Fruit fly (Drosophila melanogaster) whole organism, embryonic: ENCODE measurements around the gene CG17028.

Experiments used
- CG10565 ChIP-seq: fragments of 200-800 bp; sonication (Bioruptor generic); optimal IDR thresholded peaks from 3 replicates; lab custom pipeline; 2016; ENCODE audit warnings: missing biosample characterization, mild to moderate bottlenecking, missing genetic modification characterization
- CG17829 ChIP-seq: fragments of 200-800 bp; optimal IDR thresholded peaks from 2 replicates; lab custom pipeline; 2019; ENCODE audit warnings: missing biosample characterization, mild to moderate bottlenecking, missing genetic modification characterization, moderate library complexity
- CG2129 ChIP-seq: fragments of 200-800 bp; sonication (Bioruptor generic); IDR thresholded peaks from 2 replicates; pipeline ENCODE4 v1.3.6; 2022; ENCODE audit warnings: missing biosample characterization, missing genetic modification characterization; ENCODE audit not compliant: partially characterized antibody
- CG4282 ChIP-seq: fragments of 200-800 bp; sonication (Bioruptor generic); optimal IDR thresholded peaks from 2 replicates; lab custom pipeline; 2016; ENCODE audit warnings: missing biosample characterization, missing genetic modification characterization
- CG6175 ChIP-seq: fragments of 200-800 bp; sonication (Bioruptor generic); IDR thresholded peaks from 3 replicates; pipeline ENCODE4 v1.3.6; 2022; ENCODE audit warnings: missing biosample characterization, missing genetic modification characterization
- Dref ChIP-seq: fragments of 200-800 bp; sonication (Bioruptor generic); IDR thresholded peaks from 2 replicates; pipeline ENCODE4 v1.3.6; 2022; ENCODE audit warnings: missing biosample characterization, missing genetic modification characterization
- H2.0 ChIP-seq: fragments of 200-800 bp; sonication (Bioruptor generic); IDR thresholded peaks from 2 replicates; pipeline ENCODE4 v1.3.6; 2022; ENCODE audit warnings: missing biosample characterization, missing genetic modification characterization
- esg ChIP-seq: fragments of 200-800 bp; sonication (Bioruptor generic); conservative IDR thresholded peaks from 2 replicates; pipeline ENCODE4 v1.3.6; 2022; ENCODE audit warnings: missing biosample characterization, missing genetic modification characterization
- ttk ChIP-seq: fragments of 200-800 bp; sonication (Bioruptor generic); IDR thresholded peaks from 2 replicates; pipeline ENCODE4 v2.1.2; 2022; ENCODE audit warnings: missing biosample characterization, missing genetic modification characterization
- tup ChIP-seq: fragments of 200-800 bp; sonication (Bioruptor generic); optimal IDR thresholded peaks from 2 replicates; lab custom pipeline; 2016; ENCODE audit warnings: missing biosample characterization, mild to moderate bottlenecking, missing genetic modification characterization, moderate library complexity

- TF ChIP-seq H2.0 (GFP tag; lab: Robert Waterston, UW) (no peak), CG4282 (no peak), Dref (no peak), CG6175 (GFP tag; lab: Robert Waterston, UW) (no peak), CG2129 (GFP tag; lab: Robert Waterston, UW) (no peak), tup (GFP tag; lab: Kevin White, UChicago) (no peak), CG10565 (no peak), esg (no peak), ttk (no peak), CG17829 (tag; lab: Kevin White, UChicago) (no peak)
These were observed 40.4 kb downstream of the CG17028 start for dm6 chr3L:16018721-16019120.
